Worm (Caenorhabditis elegans): ENCODE data around the gene F12F6.7.

The F12F6.7 gene

DNA sequence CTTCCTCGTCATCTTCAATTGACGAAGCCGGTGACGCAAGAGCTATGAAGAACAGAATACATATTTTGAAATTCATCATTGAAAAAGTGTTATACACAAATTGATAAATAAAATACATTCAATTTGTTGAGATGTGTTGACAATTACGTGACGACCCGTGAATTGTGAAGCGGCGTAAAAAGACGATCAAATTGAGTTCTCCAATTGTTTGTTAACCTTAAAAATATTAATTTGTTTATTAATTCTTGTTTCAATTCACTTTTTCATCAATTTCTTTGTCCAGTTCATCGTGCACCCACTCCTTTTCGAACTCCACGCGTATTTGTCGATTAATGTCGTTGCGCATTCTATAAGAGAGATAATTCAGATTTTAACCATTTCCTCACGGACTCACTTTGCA lies 30.5 kb upstream of the F12F6.7 start, which contains the start of gene spe-36:
Gene spe-36 (minus strand): TSS at position 101 of the 400 bp plus-strand sequence.
- no peak for TF ChIP-seq pha-4 (tag; optimal IDR thresholded peaks at IDR 0.05)
- no peak for TF ChIP-seq unc-62 (GFP tag; optimal IDR thresholded peaks at IDR 0.05)
- no peak for TF ChIP-seq ceh-43 (GFP tag; optimal IDR thresholded peaks at IDR 0.05)

ce11 chrIV:11586484-11586883 lies 24.9 kb upstream of the F12F6.7 start:
- no peak for TF ChIP-seq nhr-237 (tag; optimal IDR thresholded peaks at IDR 0.05)
- no peak for TF ChIP-seq ceh-43 (GFP tag; optimal IDR thresholded peaks at IDR 0.05)
- TF ChIP-seq elt-3 (tag; optimal IDR thresholded peaks at IDR 0.05), result no peak
- TF ChIP-seq ceh-83 (GFP tag; optimal IDR thresholded peaks at IDR 0.05), result no peak
- TF ChIP-seq snpc-4 (tag; optimal IDR thresholded peaks at IDR 0.05), result no peak
- no peak for TF ChIP-seq nhr-28 (tag; optimal IDR thresholded peaks at IDR 0.05)
- TF ChIP-seq zip-8 (tag; optimal IDR thresholded peaks at IDR 0.05), result no peak
- TF ChIP-seq pha-4 (tag; optimal IDR thresholded peaks at IDR 0.05), result no peak

DNA sequence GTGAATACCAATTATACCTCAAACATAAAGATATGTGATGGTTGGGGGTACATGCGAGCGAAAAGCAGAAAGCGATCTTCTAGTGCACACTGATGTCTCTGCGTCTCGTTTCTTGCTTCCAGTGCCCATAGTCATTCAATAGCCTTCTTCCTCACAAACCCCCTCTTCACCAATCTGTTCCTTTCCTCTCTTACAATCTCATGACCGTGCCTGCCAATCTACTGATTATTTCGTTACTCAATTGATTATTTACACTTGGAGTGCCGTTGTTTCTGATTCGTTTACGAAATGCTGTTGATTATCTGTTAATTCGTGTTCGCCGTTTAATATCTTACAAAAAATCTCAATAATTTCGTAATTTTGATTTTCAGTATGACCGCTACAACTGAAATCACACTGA lies 23.2 kb upstream of the F12F6.7 start:
- TF ChIP-seq ham-2 (GFP tag; optimal IDR thresholded peaks at IDR 0.05) (peak; percentile 66), nhr-76 (tag; optimal IDR thresholded peaks at IDR 0.05) (no peak)

DNA sequence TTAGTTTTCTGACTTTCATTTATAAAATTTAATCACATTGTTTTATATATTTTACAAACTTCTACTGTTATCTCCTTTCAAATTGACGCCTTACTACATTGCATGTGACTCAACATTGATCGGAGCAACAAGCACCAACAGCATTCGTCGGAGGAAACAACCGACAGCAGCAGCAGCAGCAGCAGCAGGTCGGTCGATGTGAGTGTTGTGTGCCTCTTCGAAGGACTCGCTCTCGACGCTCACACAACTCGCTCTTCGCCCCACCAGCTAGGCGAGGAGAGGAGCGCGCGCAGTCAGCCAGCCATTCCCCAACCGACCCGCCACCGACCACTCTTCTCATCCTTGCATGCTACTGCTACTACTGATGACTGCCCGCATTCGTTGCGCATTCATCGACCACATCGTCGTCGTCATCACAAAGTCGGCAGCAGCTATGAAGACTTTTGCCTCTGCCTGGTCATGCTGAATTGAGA lies 22.3 kb upstream of the F12F6.7 start, which contains the start of gene F12F6.1:
Gene F12F6.1 (plus strand): TSS at position 51 of the 473 bp plus-strand sequence.
- peak; percentile 68 for TF ChIP-seq M03D4.4 (tag; optimal IDR thresholded peaks at IDR 0.05)
- TF ChIP-seq cnd-1 (tag; optimal IDR thresholded peaks at IDR 0.05), result peak; percentile 83
- no peak for TF ChIP-seq unc-39 (tag; optimal IDR thresholded peaks at IDR 0.05)
- no peak for TF ChIP-seq pha-4 (tag; optimal IDR thresholded peaks at IDR 0.05)
- peak; percentile 38 for TF ChIP-seq hlh-1 (tag; optimal IDR thresholded peaks at IDR 0.05)
- TF ChIP-seq blmp-1 (tag; optimal IDR thresholded peaks at IDR 0.05), result no peak
- TF ChIP-seq flh-1 (GFP tag; optimal IDR thresholded peaks at IDR 0.05), result no peak
- peak; percentile 38 for TF ChIP-seq ceh-83 (GFP tag; optimal IDR thresholded peaks at IDR 0.05)
- TF ChIP-seq mls-2 (tag; optimal IDR thresholded peaks at IDR 0.05), result peak; percentile 3
- no peak for TF ChIP-seq nhr-76 (tag; optimal IDR thresholded peaks at IDR 0.05)
- peak; percentile 64 for TF ChIP-seq sptf-1 (tag; optimal IDR thresholded peaks at IDR 0.05)
- peak; percentile 72 for TF ChIP-seq ham-2 (GFP tag; optimal IDR thresholded peaks at IDR 0.05)
- peak; percentile 47 for TF ChIP-seq ztf-11 (tag; optimal IDR thresholded peaks at IDR 0.05)
- no peak for TF ChIP-seq elt-1 (tag; optimal IDR thresholded peaks at IDR 0.05; ENCODE audit: borderline replicate concordance, insufficient read depth)
- no peak for TF ChIP-seq drap-1 (GFP tag; optimal IDR thresholded peaks at IDR 0.05)
- TF ChIP-seq bed-3 (GFP tag; optimal IDR thresholded peaks at IDR 0.05), result no peak
- no peak for TF ChIP-seq lsy-2 (tag; optimal IDR thresholded peaks at IDR 0.05)
- TF ChIP-seq mep-1 (tag; optimal IDR thresholded peaks at IDR 0.05), result peak; percentile 19
- peak; percentile 17 for TF ChIP-seq lin-13 (tag; optimal IDR thresholded peaks at IDR 0.05)

DNA sequence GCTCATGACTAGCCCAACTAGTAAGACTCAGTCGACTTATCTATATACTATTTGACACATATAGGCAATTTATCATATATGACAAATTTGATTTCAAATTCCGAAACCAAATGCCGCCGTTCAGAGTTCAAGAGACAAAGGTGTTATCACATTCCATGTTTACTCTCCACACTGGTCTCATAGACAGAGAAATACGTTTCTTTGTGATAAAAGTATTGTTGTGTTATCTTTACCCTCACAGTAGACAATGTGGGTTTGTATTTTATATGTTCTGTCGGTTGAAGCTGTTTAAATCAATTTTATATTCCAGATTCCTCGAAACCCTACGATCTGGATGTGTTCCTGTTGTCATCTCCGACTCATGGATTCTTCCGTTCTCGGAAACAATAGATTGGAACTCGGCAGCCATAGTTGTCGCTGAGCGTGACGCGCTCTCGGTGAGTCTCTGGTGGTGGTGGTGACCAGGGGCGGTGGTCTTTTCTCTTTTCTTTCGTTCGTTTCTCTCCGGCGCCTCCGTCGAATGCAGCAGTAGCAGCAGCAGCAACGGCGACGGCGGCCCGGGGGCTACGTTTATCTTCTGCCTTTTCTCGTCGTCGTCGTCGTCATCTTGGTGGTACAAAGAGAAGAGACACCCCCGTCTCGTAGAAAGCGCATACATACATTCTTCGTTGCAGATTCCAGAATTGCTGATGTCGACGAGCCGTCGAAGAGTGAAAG lies 21.0 kb upstream of the F12F6.7 start:
- TF ChIP-seq nhr-28 (tag; optimal IDR thresholded peaks at IDR 0.05) (no peak), drap-1 (GFP tag; optimal IDR thresholded peaks at IDR 0.05) (no peak), elt-1 (tag; optimal IDR thresholded peaks at IDR 0.05; ENCODE audit: borderline replicate concordance, insufficient read depth) (no peak), nhr-76 (tag; optimal IDR thresholded peaks at IDR 0.05) (no peak), unc-120 (tag; optimal IDR thresholded peaks at IDR 0.05; ENCODE audit: poor library complexity, severe bottlenecking) (no peak), ceh-39 (tag; optimal IDR thresholded peaks at IDR 0.05) (no peak), nhr-12 (tag; optimal IDR thresholded peaks at IDR 0.05) (no peak), tbx-8 (GFP tag; optimal IDR thresholded peaks at IDR 0.05) (no peak), pha-4 (tag; optimal IDR thresholded peaks at IDR 0.05) (no peak), ztf-11 (tag; optimal IDR thresholded peaks at IDR 0.05) (no peak), flh-1 (GFP tag; optimal IDR thresholded peaks at IDR 0.05) (no peak), sptf-1 (tag; optimal IDR thresholded peaks at IDR 0.05) (no peak), lsy-2 (tag; optimal IDR thresholded peaks at IDR 0.05) (no peak)
